Worm (Caenorhabditis elegans) whole organism, L2 larva: ENCODE data around the gene kdin-1.

Source experiments
- C34F6.9 ChIP-seq: fragments of 150-350 bp; optimal IDR thresholded peaks from 2 replicates; lab custom pipeline; 2014; ENCODE audit warnings: missing biosample characterization, missing genetic modification characterization
- F13H6.1 ChIP-seq: sonication (generic microtip); optimal IDR thresholded peaks from 2 replicates; lab custom pipeline; 2016; ENCODE audit warnings: missing genetic modification characterization, missing compliant biosample characterization
- R02D3.7 ChIP-seq: fragments of 150-350 bp; optimal IDR thresholded peaks from 2 replicates; lab custom pipeline; 2014; ENCODE audit warnings: missing biosample characterization, missing genetic modification characterization
- Y55F3AM.14 ChIP-seq: fragments of 200-800 bp; sonication (Bioruptor generic); optimal IDR thresholded peaks from 2 replicates; lab custom pipeline; 2018; ENCODE audit warnings: mild to moderate bottlenecking, missing genetic modification characterization, missing compliant biosample characterization
- aly-2 ChIP-seq: fragments of 150-350 bp; optimal IDR thresholded peaks from 2 replicates; lab custom pipeline; 2014; ENCODE audit warnings: missing biosample characterization, missing genetic modification characterization
- blmp-1 ChIP-seq: sonication (generic microtip); optimal IDR thresholded peaks from 2 replicates; lab custom pipeline; 2017; ENCODE audit warnings: missing genetic modification characterization, mild to moderate bottlenecking, missing compliant biosample characterization, antibody characterized with exemption, moderate library complexity; ENCODE audit not compliant: insufficient read depth
- ceh-16 ChIP-seq: fragments of 150-350 bp; optimal IDR thresholded peaks from 2 replicates; lab custom pipeline; 2014; ENCODE audit warnings: missing biosample characterization, missing genetic modification characterization
- ceh-82 ChIP-seq: fragments of 150-350 bp; optimal IDR thresholded peaks from 2 replicates; lab custom pipeline; 2014; ENCODE audit warnings: missing biosample characterization, missing genetic modification characterization
- crh-2 ChIP-seq: sonication (generic microtip); optimal IDR thresholded peaks from 2 replicates; lab custom pipeline; 2017; ENCODE audit warnings: missing biosample characterization, missing genetic modification characterization
- dmd-4 ChIP-seq: sonication (generic microtip); optimal IDR thresholded peaks from 2 replicates; lab custom pipeline; 2017; ENCODE audit warnings: missing biosample characterization, missing genetic modification characterization
- egl-27 ChIP-seq: sonication (generic microtip); optimal IDR thresholded peaks from 3 replicates; lab custom pipeline; 2017; ENCODE audit warnings: missing biosample characterization, missing genetic modification reagents, missing genetic modification characterization
- elt-3 ChIP-seq: sonication (generic microtip); optimal IDR thresholded peaks from 2 replicates; lab custom pipeline; 2017; ENCODE audit warnings: missing biosample characterization, missing genetic modification characterization
- fos-1 ChIP-seq: fragments of 150-350 bp; optimal IDR thresholded peaks from 2 replicates; lab custom pipeline; 2014; ENCODE audit warnings: missing biosample characterization, missing genetic modification characterization
- gmeb-1 ChIP-seq: fragments of 150-350 bp; optimal IDR thresholded peaks from 2 replicates; lab custom pipeline; 2014; ENCODE audit warnings: missing biosample characterization, missing genetic modification characterization
- lin-13 ChIP-seq: fragments of 150-350 bp; optimal IDR thresholded peaks from 2 replicates; lab custom pipeline; 2014; ENCODE audit warnings: missing biosample characterization, missing genetic modification reagents, missing genetic modification characterization
- lsy-2 ChIP-seq, 2 experiments: fragments of 150-350 bp in 1 of 2; sonication (generic microtip) in 1 of 2; optimal IDR thresholded peaks; 2 replicates each; lab custom pipeline; 2014 to 2017; ENCODE audit warnings: missing biosample characterization in 2 of 2, missing genetic modification characterization in 2 of 2
- mab-5 ChIP-seq: fragments of 150-350 bp; optimal IDR thresholded peaks from 2 replicates; lab custom pipeline; 2014; ENCODE audit warnings: missing biosample characterization, missing genetic modification characterization
- mbf-1 ChIP-seq: sonication (generic microtip); optimal IDR thresholded peaks from 2 replicates; lab custom pipeline; 2017; ENCODE audit warnings: missing biosample characterization, missing genetic modification characterization
- nhr-129 ChIP-seq: fragments of 150-350 bp; optimal IDR thresholded peaks from 2 replicates; lab custom pipeline; 2014; ENCODE audit warnings: missing biosample characterization, missing genetic modification characterization
- nhr-21 ChIP-seq: fragments of 150-350 bp; optimal IDR thresholded peaks from 2 replicates; lab custom pipeline; 2014; ENCODE audit warnings: missing biosample characterization, missing genetic modification characterization
- nhr-237 ChIP-seq: fragments of 150-350 bp; optimal IDR thresholded peaks from 2 replicates; lab custom pipeline; 2014; ENCODE audit warnings: missing biosample characterization, missing genetic modification characterization
- nhr-25 ChIP-seq: fragments of 150-350 bp; sonication (generic microtip); optimal IDR thresholded peaks from 3 replicates; lab custom pipeline; 2014; ENCODE audit warnings: missing biosample characterization, missing genetic modification characterization
- nhr-6 ChIP-seq: fragments of 150-350 bp; optimal IDR thresholded peaks from 2 replicates; lab custom pipeline; 2014; ENCODE audit warnings: missing biosample characterization, missing genetic modification characterization
- nhr-77 ChIP-seq: fragments of 150-350 bp; optimal IDR thresholded peaks from 2 replicates; lab custom pipeline; 2014; ENCODE audit warnings: missing biosample characterization, missing genetic modification characterization
- peb-1 ChIP-seq: fragments of 150-350 bp; optimal IDR thresholded peaks from 2 replicates; lab custom pipeline; 2014; ENCODE audit warnings: missing biosample characterization, missing genetic modification characterization
- sma-3 ChIP-seq: sonication (generic microtip); optimal IDR thresholded peaks from 2 replicates; lab custom pipeline; 2016; ENCODE audit warnings: missing genetic modification reagents, missing genetic modification characterization, missing compliant biosample characterization
- sma-9 ChIP-seq, 2 experiments: fragments of 150-350 bp in 1 of 2; sonication (generic microtip) in 1 of 2; optimal IDR thresholded peaks; 2 replicates each; lab custom pipeline; 2014 to 2016; ENCODE audit warnings: missing genetic modification characterization in 2 of 2, mild to moderate bottlenecking in 1 of 2, missing biosample characterization in 1 of 2, missing compliant biosample characterization in 1 of 2, missing genetic modification reagents in 1 of 2, moderate library complexity in 1 of 2
- snpc-4 ChIP-seq: fragments of 150-350 bp; optimal IDR thresholded peaks from 2 replicates; lab custom pipeline; 2014; ENCODE audit warnings: missing biosample characterization, missing genetic modification characterization
- unc-55 ChIP-seq: fragments of 150-350 bp; sonication (generic microtip); optimal IDR thresholded peaks from 3 replicates; lab custom pipeline; 2014; ENCODE audit warnings: missing biosample characterization, missing genetic modification reagents, missing genetic modification characterization
- zag-1 ChIP-seq: fragments of 150-350 bp; optimal IDR thresholded peaks from 2 replicates; lab custom pipeline; 2014; ENCODE audit warnings: missing biosample characterization, missing genetic modification characterization
- ztf-11 ChIP-seq: sonication (generic microtip); optimal IDR thresholded peaks from 2 replicates; lab custom pipeline; 2017; ENCODE audit warnings: missing biosample characterization, missing genetic modification characterization

The kdin-1 gene

DNA sequence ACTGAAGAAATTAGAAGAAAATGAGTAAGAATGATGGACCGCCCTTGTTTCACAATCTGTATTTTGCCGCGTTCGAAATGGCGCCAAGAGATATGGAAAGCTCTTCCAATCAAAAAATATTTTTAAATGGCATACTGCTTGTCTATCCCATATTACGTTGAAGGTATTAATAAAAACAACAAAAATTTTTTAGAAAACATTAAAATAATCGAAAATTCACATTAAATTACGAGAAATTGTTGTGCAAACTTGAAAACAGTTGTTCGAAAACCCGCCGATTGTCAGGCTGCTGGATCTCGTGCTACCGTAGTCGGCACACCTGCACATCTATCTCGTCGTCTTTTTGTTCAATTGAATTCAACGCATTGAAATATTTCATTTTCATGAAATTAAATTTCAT lies 45.2 kb downstream of the kdin-1 start, which contains the start of gene klc-1:
klc-1 (plus strand) TSS at position 127 of the 400 bp plus-strand sequence.
- TF ChIP-seq nhr-77 (tag; lab: Kevin White, UChicago) (no peak), lsy-2 (tag; optimal IDR thresholded peaks at IDR 0.05; lab: Kevin White, UChicago) (peak in 1 of 2 experiments; percentile 63)

DNA sequence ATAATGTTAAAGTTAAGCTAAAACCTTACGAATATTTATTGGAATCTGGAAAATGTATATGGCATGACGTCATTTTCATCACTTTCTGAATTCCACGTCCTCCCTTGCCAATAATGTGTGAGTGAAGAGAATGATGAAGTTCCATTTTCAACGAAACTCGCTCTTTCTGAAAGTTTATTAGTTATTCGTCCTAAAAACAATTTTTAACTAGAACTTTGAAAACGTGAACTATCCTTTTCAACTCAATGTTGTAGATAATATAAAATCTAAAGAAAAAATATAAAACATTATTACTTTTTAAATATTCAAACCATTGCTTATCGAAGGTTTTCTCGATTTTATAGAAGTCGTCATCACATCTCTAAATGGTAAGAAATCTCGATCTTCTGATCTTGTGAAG lies 51.1 kb downstream of the kdin-1 start, which contains the start of gene M7.7:
M7.7 (plus strand) TSS at position 301 of the 400 bp plus-strand sequence.
- no peak for TF ChIP-seq ceh-82 (tag; lab: Kevin White, UChicago)
- TF ChIP-seq unc-55 (GFP tag; lab: Kevin White, UChicago) = no peak
- TF ChIP-seq nhr-6 (tag; lab: Kevin White, UChicago) = no peak
- TF ChIP-seq nhr-129 (tag; lab: Kevin White, UChicago) = no peak
- no peak for TF ChIP-seq peb-1
- TF ChIP-seq blmp-1 (tag; lab: Kevin White, UChicago) = no peak
- no peak for TF ChIP-seq nhr-237
- no peak for TF ChIP-seq ceh-16 (tag; lab: Kevin White, UChicago)
- no peak for TF ChIP-seq egl-27 (tag; lab: Kevin White, UChicago)
- no peak for TF ChIP-seq snpc-4 (tag; lab: Kevin White, UChicago)
- TF ChIP-seq R02D3.7 (tag; lab: Kevin White, UChicago) = no peak
- TF ChIP-seq crh-2 (tag; lab: Kevin White, UChicago) = no peak
- no peak for TF ChIP-seq nhr-25 (tag; lab: Kevin White, UChicago)

DNA sequence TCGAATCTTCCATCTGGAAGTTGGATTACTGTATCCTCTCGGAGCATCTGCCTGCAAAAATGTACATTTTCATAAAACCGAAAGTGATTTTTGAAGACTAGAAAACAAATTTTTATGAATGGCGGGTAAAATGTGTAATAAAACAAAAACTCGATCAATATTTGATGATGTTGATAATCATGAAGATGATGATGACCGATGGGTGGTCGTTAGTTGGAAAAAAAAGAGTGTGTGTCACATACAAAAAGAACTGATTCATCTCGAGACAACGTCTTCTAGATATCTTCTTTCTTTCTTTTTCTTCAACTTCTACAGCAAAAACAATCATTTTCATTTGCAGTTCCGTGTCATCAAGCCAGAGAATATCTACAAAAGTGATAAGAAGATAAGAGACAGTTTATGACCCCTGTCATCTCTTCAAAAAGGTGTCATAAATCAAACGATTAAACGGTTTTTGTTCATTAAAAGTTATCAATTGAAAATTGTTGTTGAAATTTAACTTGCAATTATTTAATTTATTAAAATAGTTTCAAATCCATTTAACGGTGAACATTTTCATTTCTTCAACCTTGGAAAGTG lies 54.1 kb downstream of the kdin-1 start, which contains the start of gene bcc-1:
bcc-1 (minus strand) TSS at position 51 of the 579 bp plus-strand sequence.
- TF ChIP-seq nhr-25 (tag; lab: Kevin White, UChicago) (peak; percentile 57), blmp-1 (tag; lab: Kevin White, UChicago) (peak; percentile 7), nhr-21 (peak; percentile 18), gmeb-1 (tag; lab: Kevin White, UChicago) (peak; percentile 23), mab-5 (tag; lab: Kevin White, UChicago) (peak; percentile 60), dmd-4 (tag; lab: Kevin White, UChicago) (no peak), sma-3 (GFP tag; lab: Kevin White, UChicago) (peak; percentile 45), C34F6.9 (tag; lab: Kevin White, UChicago) (no peak), elt-3 (tag; lab: Kevin White, UChicago) (no peak), aly-2 (tag; lab: Kevin White, UChicago) (no peak), fos-1 (tag; lab: Kevin White, UChicago) (peak; percentile 62), ceh-82 (tag; lab: Kevin White, UChicago) (no peak), sma-9 (GFP tag; optimal IDR thresholded peaks at IDR 0.05; lab: Kevin White, UChicago) (peak; percentile 42), sma-9 (tag; optimal IDR thresholded peaks at IDR 0.05; lab: Kevin White, UChicago) (no peak)

- no peak for TF ChIP-seq egl-27 (tag; lab: Kevin White, UChicago)
- TF ChIP-seq gmeb-1 (tag; lab: Kevin White, UChicago) = no peak
- TF ChIP-seq F13H6.1 (tag; lab: Kevin White, UChicago) = no peak
- no peak for TF ChIP-seq R02D3.7 (tag; lab: Kevin White, UChicago)
- no peak for TF ChIP-seq elt-3 (tag; lab: Kevin White, UChicago)
Measured at ce11 chrIV:11094052-11094451, 55.6 kb downstream of the kdin-1 start.

DNA sequence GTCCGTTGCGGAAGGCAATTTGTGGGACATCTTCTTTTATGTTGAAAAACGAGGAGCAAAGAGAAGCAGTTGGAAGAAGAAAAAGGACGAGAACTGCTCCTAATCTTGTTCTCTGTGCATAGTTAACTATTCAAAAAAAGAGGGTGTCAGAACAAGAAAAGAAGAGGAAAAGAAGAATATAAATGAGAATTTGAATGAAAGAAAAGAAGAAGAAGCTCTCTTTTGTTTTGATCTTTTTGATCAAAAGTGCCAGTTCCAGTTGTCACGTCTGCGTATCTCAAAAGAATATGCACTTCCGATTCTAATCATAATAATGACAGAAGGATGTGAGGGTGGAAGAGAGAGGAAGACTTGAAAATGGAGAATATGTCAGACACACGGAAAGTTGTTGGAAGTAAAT lies 56.5 kb downstream of the kdin-1 start, which contains the start of gene M7.8:
M7.8 (minus strand) TSS at position 112 of the 400 bp plus-strand sequence.
- no peak for TF ChIP-seq nhr-6 (tag; lab: Kevin White, UChicago)
- peak; percentile 31 for TF ChIP-seq unc-55 (GFP tag; lab: Kevin White, UChicago)
- peak; percentile 30 for TF ChIP-seq crh-2 (tag; lab: Kevin White, UChicago)
- no peak for TF ChIP-seq lin-13
- TF ChIP-seq egl-27 (tag; lab: Kevin White, UChicago) = no peak
- peak; percentile 44 for TF ChIP-seq C34F6.9 (tag; lab: Kevin White, UChicago)
- peak; percentile 92 for TF ChIP-seq zag-1 (tag; lab: Kevin White, UChicago)
- no peak for TF ChIP-seq ztf-11 (tag; lab: Kevin White, UChicago)
- TF ChIP-seq F13H6.1 (tag; lab: Kevin White, UChicago) = no peak
- no peak for TF ChIP-seq mbf-1 (tag; lab: Kevin White, UChicago)
- TF ChIP-seq Y55F3AM.14 (GFP tag; lab: Kevin White, UChicago) = no peak
- TF ChIP-seq sma-9 (GFP tag; optimal IDR thresholded peaks at IDR 0.05; lab: Kevin White, UChicago) = no peak
- no peak for TF ChIP-seq sma-9 (tag; optimal IDR thresholded peaks at IDR 0.05; lab: Kevin White, UChicago)
- TF ChIP-seq fos-1 (tag; lab: Kevin White, UChicago) = no peak
- TF ChIP-seq lsy-2 (tag; optimal IDR thresholded peaks at IDR 0.05; lab: Kevin White, UChicago) = peak in 1 of 2 experiments; percentile 35
- no peak for TF ChIP-seq nhr-25 (tag; lab: Kevin White, UChicago)
- TF ChIP-seq peb-1 = no peak
